Worm (Caenorhabditis elegans) whole organism, L4 larva: ENCODE data around the gene acs-4.

Experiments used
- T20F7.1 ChIP-seq: fragments of 200-800 bp; sonication (Bioruptor generic); optimal IDR thresholded peaks from 2 replicates; lab custom pipeline; 2018; ENCODE audit warnings: mild to moderate bottlenecking, missing genetic modification characterization, missing compliant biosample characterization
- T26A8.4 ChIP-seq: fragments of 200-800 bp; sonication (Bioruptor generic); IDR thresholded peaks from 2 replicates; pipeline ENCODE4 v1.3.6; 2022; ENCODE audit warnings: missing genetic modification characterization, missing compliant biosample characterization
- Y48G9A.11 ChIP-seq: fragments of 200-800 bp; sonication (Bioruptor generic); IDR thresholded peaks from 2 replicates; pipeline ENCODE4 v1.3.6; 2022; ENCODE audit warnings: missing genetic modification reagents, missing genetic modification characterization, missing compliant biosample characterization
- ZK337.2 ChIP-seq: fragments of 200-800 bp; sonication (Bioruptor generic); IDR thresholded peaks from 2 replicates; pipeline ENCODE4 v1.3.6; 2022; ENCODE audit warnings: missing genetic modification reagents, missing genetic modification characterization, missing compliant biosample characterization
- arid-1 ChIP-seq: fragments of 200-800 bp; sonication (Bioruptor generic); conservative IDR thresholded peaks from 2 replicates; pipeline ENCODE4 v1.3.6; 2022; ENCODE audit warnings: missing genetic modification reagents, missing genetic modification characterization, missing compliant biosample characterization
- attf-4 ChIP-seq: sonication (generic microtip); optimal IDR thresholded peaks from 3 replicates; lab custom pipeline; 2017; ENCODE audit warnings: missing biosample characterization, missing genetic modification characterization
- ceh-20 ChIP-seq: fragments of 200-800 bp; sonication (Bioruptor generic); IDR thresholded peaks from 2 replicates; pipeline ENCODE4 v1.3.6; 2022; ENCODE audit warnings: missing genetic modification reagents, missing genetic modification characterization, missing compliant biosample characterization
- ceh-28 ChIP-seq: fragments of 150-350 bp; optimal IDR thresholded peaks from 2 replicates; lab custom pipeline; 2014; ENCODE audit warnings: missing biosample characterization, missing genetic modification reagents, missing genetic modification characterization
- ceh-32 ChIP-seq: sonication (generic microtip); optimal IDR thresholded peaks from 2 replicates; lab custom pipeline; 2016; ENCODE audit warnings: mild to moderate bottlenecking, missing genetic modification characterization, missing compliant biosample characterization; ENCODE audit not compliant: poor library complexity
- ceh-62 ChIP-seq: sonication (generic microtip); optimal IDR thresholded peaks from 2 replicates; lab custom pipeline; 2017; ENCODE audit warnings: missing biosample characterization, missing genetic modification characterization
- ceh-82 ChIP-seq: sonication (generic microtip); optimal IDR thresholded peaks from 2 replicates; lab custom pipeline; 2017; ENCODE audit warnings: missing biosample characterization, missing genetic modification characterization
- ces-1 ChIP-seq: fragments of 150-350 bp; sonication (generic microtip); optimal IDR thresholded peaks from 4 replicates; lab custom pipeline; 2014; ENCODE audit warnings: missing biosample characterization, missing genetic modification reagents, missing genetic modification characterization
- daf-16 ChIP-seq, 3 experiments: sonication (generic microtip); optimal IDR thresholded peaks; 2 replicates each; lab custom pipeline; 2016 to 2017; ENCODE audit warnings: missing genetic modification characterization in 3 of 3, missing genetic modification reagents in 3 of 3, mild to moderate bottlenecking in 2 of 3, missing compliant biosample characterization in 2 of 3, missing biosample characterization in 1 of 3, moderate library complexity in 1 of 3
- daf-8 ChIP-seq: fragments of 200-800 bp; sonication (Bioruptor generic); IDR thresholded peaks from 2 replicates; pipeline ENCODE4 v1.3.6; 2022; ENCODE audit warnings: missing genetic modification characterization, missing compliant biosample characterization
- dmd-6 ChIP-seq: fragments of 200-800 bp; sonication (Bioruptor generic); IDR thresholded peaks from 2 replicates; pipeline ENCODE4 v1.3.6; 2022; ENCODE audit warnings: missing genetic modification reagents, missing genetic modification characterization, missing compliant biosample characterization
- dmd-8 ChIP-seq: fragments of 200-800 bp; sonication (Bioruptor generic); IDR thresholded peaks from 2 replicates; pipeline ENCODE4 v1.3.6; 2022; ENCODE audit warnings: missing genetic modification characterization, missing compliant biosample characterization
- dpl-1 ChIP-seq: fragments of 150-350 bp; optimal IDR thresholded peaks from 2 replicates; lab custom pipeline; 2014; ENCODE audit warnings: missing biosample characterization, missing genetic modification reagents, missing genetic modification characterization
- duxl-1 ChIP-seq: sonication (generic microtip); optimal IDR thresholded peaks from 2 replicates; lab custom pipeline; 2016; ENCODE audit warnings: mild to moderate bottlenecking, missing genetic modification characterization, moderate library complexity, missing compliant biosample characterization; ENCODE audit not compliant: poor library complexity
- egl-27 ChIP-seq: sonication (generic microtip); optimal IDR thresholded peaks from 3 replicates; lab custom pipeline; 2017; ENCODE audit warnings: missing biosample characterization, missing genetic modification reagents, missing genetic modification characterization
- egl-43 ChIP-seq: fragments of 200-800 bp; sonication (Bioruptor generic); IDR thresholded peaks from 2 replicates; pipeline ENCODE4 v1.3.6; 2022; ENCODE audit warnings: missing genetic modification reagents, missing genetic modification characterization, missing compliant biosample characterization
- fos-1 ChIP-seq: fragments of 150-350 bp; optimal IDR thresholded peaks from 2 replicates; lab custom pipeline; 2014; ENCODE audit warnings: missing biosample characterization, missing genetic modification characterization
- hlh-11 ChIP-seq: fragments of 200-800 bp; sonication (Bioruptor generic); optimal IDR thresholded peaks from 2 replicates; lab custom pipeline; 2018; ENCODE audit warnings: mild to moderate bottlenecking, missing genetic modification characterization, missing compliant biosample characterization
- hlh-30 ChIP-seq: sonication (generic microtip); optimal IDR thresholded peaks from 2 replicates; lab custom pipeline; 2017; ENCODE audit warnings: antibody characterized with exemption, mild to moderate bottlenecking, missing genetic modification characterization, missing compliant biosample characterization; ENCODE audit not compliant: insufficient read depth
- lin-13 ChIP-seq: fragments of 150-350 bp; optimal IDR thresholded peaks from 2 replicates; lab custom pipeline; 2014; ENCODE audit warnings: missing biosample characterization, missing genetic modification reagents, missing genetic modification characterization
- lsy-2 ChIP-seq, 2 experiments: fragments of 150-350 bp in 1 of 2; sonication (generic microtip) in 1 of 2; optimal IDR thresholded peaks; 2 replicates each; lab custom pipeline; 2014 to 2017; ENCODE audit warnings: missing biosample characterization in 2 of 2, missing genetic modification characterization in 2 of 2
- mdt-29 ChIP-seq: fragments of 200-800 bp; sonication (Bioruptor generic); IDR thresholded peaks from 2 replicates; pipeline ENCODE4 v1.3.6; 2022; ENCODE audit warnings: missing genetic modification reagents, missing genetic modification characterization, missing compliant biosample characterization
- mes-2 ChIP-seq: sonication (generic microtip); optimal IDR thresholded peaks from 2 replicates; lab custom pipeline; 2016; ENCODE audit warnings: missing genotype, mild to moderate bottlenecking, missing genetic modification characterization, missing compliant biosample characterization; ENCODE audit not compliant: poor library complexity, severe bottlenecking
- nhr-102 ChIP-seq: sonication (generic microtip); optimal IDR thresholded peaks from 2 replicates; lab custom pipeline; 2016; ENCODE audit warnings: mild to moderate bottlenecking, missing genetic modification characterization, moderate library complexity, missing compliant biosample characterization
- nhr-111 ChIP-seq: fragments of 200-800 bp; sonication (Bioruptor generic); optimal IDR thresholded peaks from 2 replicates; lab custom pipeline; 2018; ENCODE audit warnings: mild to moderate bottlenecking, missing genetic modification characterization, missing compliant biosample characterization
- nhr-76 ChIP-seq: fragments of 150-350 bp; optimal IDR thresholded peaks from 2 replicates; lab custom pipeline; 2014; ENCODE audit warnings: missing biosample characterization, missing genetic modification characterization
- nhr-77 ChIP-seq: fragments of 150-350 bp; optimal IDR thresholded peaks from 2 replicates; lab custom pipeline; 2014; ENCODE audit warnings: missing biosample characterization, missing genetic modification characterization
- pha-4 ChIP-seq, 2 experiments: fragments of 150-350 bp in 1 of 2; fragments of 200-800 bp in 1 of 2; sonication (Bioruptor generic) in 1 of 2; IDR thresholded peaks in 1 of 2; optimal IDR thresholded peaks in 1 of 2; 2 replicates each; pipeline versions ENCODE4 v1.3.6 to Lab custom; 2014 to 2022; ENCODE audit warnings: missing genetic modification characterization in 2 of 2, missing genetic modification reagents in 2 of 2, missing biosample characterization in 1 of 2, missing compliant biosample characterization in 1 of 2
- saeg-2 ChIP-seq: fragments of 200-800 bp; sonication (Bioruptor generic); IDR thresholded peaks from 2 replicates; pipeline ENCODE4 v1.3.6; 2022; ENCODE audit warnings: missing genetic modification reagents, missing genetic modification characterization, missing compliant biosample characterization
- snpc-1.2 ChIP-seq: fragments of 200-800 bp; sonication (Bioruptor generic); IDR thresholded peaks from 2 replicates; pipeline ENCODE4 v1.3.6; 2022; ENCODE audit warnings: missing genetic modification reagents, missing genetic modification characterization, missing compliant biosample characterization
- snpc-4 ChIP-seq: fragments of 150-350 bp; optimal IDR thresholded peaks from 2 replicates; lab custom pipeline; 2014; ENCODE audit warnings: missing biosample characterization, missing genetic modification characterization
- spr-1 ChIP-seq: sonication (generic microtip); optimal IDR thresholded peaks from 2 replicates; lab custom pipeline; 2016; ENCODE audit warnings: mild to moderate bottlenecking, missing genetic modification characterization, missing compliant biosample characterization
- unc-39 ChIP-seq: sonication (generic microtip); optimal IDR thresholded peaks from 2 replicates; lab custom pipeline; 2017; ENCODE audit warnings: missing biosample characterization, missing genetic modification characterization
- unc-62 ChIP-seq, 3 experiments: fragments of 150-350 bp in 1 of 3; sonication (generic microtip); optimal IDR thresholded peaks in 2 of 3; peaks in 1 of 3; 1 replicate in 1 of 3; 2 replicates in 2 of 3; lab custom pipeline; 2014 to 2017; ENCODE audit warnings: missing biosample characterization in 3 of 3, missing genetic modification characterization in 3 of 3, missing genetic modification reagents in 3 of 3, missing genotype in 1 of 3
- zag-1 ChIP-seq: fragments of 150-350 bp; optimal IDR thresholded peaks from 2 replicates; lab custom pipeline; 2014; ENCODE audit warnings: missing biosample characterization, missing genetic modification characterization
- ztf-7 ChIP-seq: fragments of 150-350 bp; optimal IDR thresholded peaks from 2 replicates; lab custom pipeline; 2014; ENCODE audit warnings: missing biosample characterization, missing genetic modification characterization

The acs-4 gene

DNA sequence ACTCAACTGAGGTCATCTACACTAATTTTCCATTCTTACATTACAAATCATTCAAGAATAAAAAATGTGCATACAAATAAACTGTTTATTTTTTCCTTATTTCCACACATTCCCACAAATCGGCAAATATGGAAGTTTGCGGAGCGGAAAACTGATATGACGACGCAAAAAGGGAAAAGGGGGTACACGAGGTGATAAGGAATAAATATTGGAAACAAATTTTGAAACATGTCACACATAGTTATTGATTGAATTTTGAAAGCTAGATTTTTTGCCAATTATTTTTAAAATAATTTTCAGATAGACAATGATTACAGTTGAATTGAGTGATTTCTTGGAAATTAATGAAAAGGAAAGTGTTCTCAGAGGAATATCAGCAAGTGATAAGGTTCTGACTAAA is 39.0 kb upstream of the acs-4 start, which contains the start of gene viro-2:
viro-2 (plus strand) TSS at position 301 of the 400 bp plus-strand sequence.
- peak; percentile 50 for TF ChIP-seq dmd-6 (GFP tag; lab: Robert Waterston, UW)
- TF ChIP-seq, all 104 proteins: peak for 1; not testable (repeated sequence) for 103

DNA sequence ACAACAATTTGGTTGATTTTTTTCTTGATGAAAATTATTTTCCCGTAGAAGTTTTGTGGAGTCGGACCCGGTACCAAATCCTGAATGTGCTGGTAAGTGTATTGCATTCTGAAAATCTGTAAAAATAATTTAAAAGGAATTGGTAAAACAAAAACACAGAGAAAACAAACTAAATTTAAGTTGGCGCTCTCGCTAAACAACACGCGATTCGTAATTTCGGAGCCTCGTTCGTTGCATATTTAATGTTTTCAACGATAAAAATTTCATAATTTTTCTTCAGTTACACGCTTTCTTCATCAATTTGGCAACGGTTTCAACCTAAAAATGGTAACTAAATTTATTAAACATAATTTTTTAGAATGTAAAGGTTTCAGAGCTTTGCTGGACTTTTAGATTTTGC is 34.1 kb upstream of the acs-4 start, which contains the start of the genes pot-1 and ggtb-1:
pot-1 (minus strand) TSS at position 120 of the 400 bp plus-strand sequence.
ggtb-1 (plus strand) TSS at position 208 of the 400 bp plus-strand sequence.
- TF ChIP-seq ceh-32 (tag; lab: Kevin White, UChicago) (no peak), dpl-1 (GFP tag; lab: Kevin White, UChicago) (peak; percentile 50), T20F7.1 (GFP tag; lab: Kevin White, UChicago) (peak; percentile 92), Y48G9A.11 (peak; percentile 81), dmd-6 (GFP tag; lab: Robert Waterston, UW) (no peak), mes-2 (tag; lab: Kevin White, UChicago) (peak; percentile 46), daf-16 (GFP tag; optimal IDR thresholded peaks at IDR 0.05; lab: Kevin White, UChicago) (no peak), daf-16 (tag; optimal IDR thresholded peaks at IDR 0.05; lab: Kevin White, UChicago) (peak; percentile 29), lsy-2 (tag; optimal IDR thresholded peaks at IDR 0.05; lab: Kevin White, UChicago) (peak in 1 of 2 experiments; percentile 37)

ce11 chrIII:7136015-7136414 is 31.6 kb upstream of the acs-4 start, which contains the start of gene B0280.17:
Gene B0280.17 (minus strand): TSS chrIII:7136115.
- TF ChIP-seq snpc-4 (tag; lab: Kevin White, UChicago) (no peak), ceh-20 (GFP tag; lab: Robert Waterston, UW) (no peak), pha-4 (GFP tag; IDR thresholded peaks at IDR 0.05; lab: Robert Waterston, UW) (no peak), pha-4 (tag; optimal IDR thresholded peaks at IDR 0.05; lab: Kevin White, UChicago) (no peak), nhr-76 (tag; lab: Kevin White, UChicago) (no peak), ces-1 (no peak), ztf-7 (tag; lab: Kevin White, UChicago) (no peak), duxl-1 (tag; lab: Kevin White, UChicago) (no peak), daf-8 (GFP tag; lab: Robert Waterston, UW) (no peak), spr-1 (no peak), saeg-2 (GFP tag; lab: Robert Waterston, UW) (no peak), dmd-8 (no peak), nhr-77 (tag; lab: Kevin White, UChicago) (no peak), daf-16 (GFP tag; optimal IDR thresholded peaks at IDR 0.05; lab: Kevin White, UChicago) (no peak), daf-16 (tag; optimal IDR thresholded peaks at IDR 0.05; lab: Kevin White, UChicago) (no peak), fos-1 (no peak), unc-39 (no peak)

DNA sequence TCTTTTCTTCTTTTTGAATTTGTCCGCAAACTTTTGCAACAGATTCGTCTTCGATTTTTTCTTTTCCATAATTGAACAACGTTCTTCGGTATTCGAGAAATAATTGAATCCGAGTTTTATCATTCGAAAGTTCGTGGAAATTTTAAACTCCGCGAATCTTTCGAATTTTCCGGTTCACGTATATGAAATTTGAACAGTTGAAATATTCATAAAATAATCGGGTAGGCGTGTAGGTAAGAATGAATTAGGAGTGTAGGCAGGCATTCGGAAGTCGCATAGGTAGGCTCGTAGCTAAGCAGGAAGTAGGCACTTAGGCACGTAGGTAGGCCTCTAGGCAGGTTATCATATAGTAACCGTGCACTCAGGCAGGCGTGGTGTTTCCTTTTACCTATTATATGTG is 29.5 kb upstream of the acs-4 start, which contains the start of gene B0280.11:
B0280.11 (minus strand) TSS at position 101 of the 400 bp plus-strand sequence.
- TF ChIP-seq hlh-30 (no peak), arid-1 (GFP tag; lab: Robert Waterston, UW) (no peak), ceh-82 (no peak), nhr-102 (tag; lab: Kevin White, UChicago) (no peak), zag-1 (tag; lab: Kevin White, UChicago) (no peak), ZK337.2 (GFP tag; lab: Robert Waterston, UW) (no peak), egl-43 (GFP tag; lab: Robert Waterston, UW) (no peak), attf-4 (tag; lab: Kevin White, UChicago) (no peak), T20F7.1 (GFP tag; lab: Kevin White, UChicago) (no peak), egl-27 (tag; lab: Kevin White, UChicago) (no peak), spr-1 (no peak)

DNA sequence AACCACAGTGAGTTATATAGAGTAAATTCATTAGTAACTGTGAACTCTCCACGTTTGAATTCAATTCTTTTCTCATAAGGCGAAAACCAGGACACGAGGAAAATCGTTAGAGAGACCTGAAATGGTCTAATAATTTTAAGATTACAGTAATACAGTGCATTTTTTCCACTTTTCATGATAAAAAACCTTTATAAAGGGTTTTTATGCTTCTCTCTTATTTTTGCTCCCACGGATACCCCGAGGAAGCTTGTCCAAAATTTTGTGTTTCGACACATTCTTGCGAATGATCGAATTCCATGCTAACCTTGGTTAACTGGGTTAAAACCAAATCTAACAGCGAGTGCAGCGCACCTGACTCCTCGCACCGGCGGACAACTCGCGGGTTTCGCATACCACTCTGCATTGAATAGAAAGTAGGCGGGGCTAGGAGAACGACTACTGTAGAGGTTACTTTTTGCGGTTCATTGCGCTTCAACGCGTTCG is 27.4 kb upstream of the acs-4 start:
- TF ChIP-seq ceh-28 (tag; lab: Kevin White, UChicago) (no peak), mdt-29 (peak; percentile 80), T26A8.4 (GFP tag; lab: Robert Waterston, UW) (peak; percentile 88), lsy-2 (tag; optimal IDR thresholded peaks at IDR 0.05; lab: Kevin White, UChicago) (peak in 1 of 2 experiments; percentile 56), snpc-1.2 (GFP tag; lab: Robert Waterston, UW) (peak; percentile 50; the same call in 1 of the 2 replicates), ztf-7 (tag; lab: Kevin White, UChicago) (no peak), lin-13 (GFP tag; lab: Kevin White, UChicago) (no peak), unc-62 (GFP tag; optimal IDR thresholded peaks at IDR 0.05 in 1 of 2; lab: Kevin White, UChicago) (no peak), unc-62 (tag; optimal IDR thresholded peaks at IDR 0.05; lab: Kevin White, UChicago) (no peak), daf-16 (GFP tag; optimal IDR thresholded peaks at IDR 0.05; lab: Kevin White, UChicago) (no peak), daf-16 (tag; optimal IDR thresholded peaks at IDR 0.05; lab: Kevin White, UChicago) (peak; percentile 25), nhr-111 (no peak), ZK337.2 (GFP tag; lab: Robert Waterston, UW) (no peak), ceh-62 (no peak), nhr-77 (tag; lab: Kevin White, UChicago) (no peak), hlh-11 (tag; lab: Kevin White, UChicago) (peak; percentile 33), nhr-102 (tag; lab: Kevin White, UChicago) (peak; percentile 57), dmd-8 (peak; percentile 68; the same call in 1 of the 2 replicates)
